Fruit fly (Drosophila melanogaster): ENCODE data around the gene PDCD-5.

PDCD-5 gene

dm6 chr3L:16270802-16271332 lies 39.0 kb upstream of the PDCD-5 start, which contains the start of the genes CG34248 and CG13067:
Gene CG34248, minus strand, starts transcription at chr3L:16270902.
Gene CG13067, plus strand, starts transcription at chr3L:16271282.
- TF ChIP-seq lz (GFP tag; optimal IDR thresholded peaks at IDR 0.05) (no peak), Ets96B (tag; optimal IDR thresholded peaks at IDR 0.05) (no peak), CG16779 (tag; optimal IDR thresholded peaks at IDR 0.05) (no peak), topi (GFP tag; optimal IDR thresholded peaks at IDR 0.05) (no peak), net (GFP tag; optimal IDR thresholded peaks at IDR 0.05) (no peak), Sox15 (GFP tag; optimal IDR thresholded peaks at IDR 0.05) (no peak), CG32006 (GFP tag; optimal IDR thresholded peaks at IDR 0.05) (no peak), Blimp-1 (GFP tag; optimal IDR thresholded peaks at IDR 0.05) (no peak), cyc (GFP tag; optimal IDR thresholded peaks at IDR 0.05) (no peak), acj6 (GFP tag; optimal IDR thresholded peaks at IDR 0.05) (no peak), CG11902 (GFP tag; optimal IDR thresholded peaks at IDR 0.05) (no peak)

DNA sequence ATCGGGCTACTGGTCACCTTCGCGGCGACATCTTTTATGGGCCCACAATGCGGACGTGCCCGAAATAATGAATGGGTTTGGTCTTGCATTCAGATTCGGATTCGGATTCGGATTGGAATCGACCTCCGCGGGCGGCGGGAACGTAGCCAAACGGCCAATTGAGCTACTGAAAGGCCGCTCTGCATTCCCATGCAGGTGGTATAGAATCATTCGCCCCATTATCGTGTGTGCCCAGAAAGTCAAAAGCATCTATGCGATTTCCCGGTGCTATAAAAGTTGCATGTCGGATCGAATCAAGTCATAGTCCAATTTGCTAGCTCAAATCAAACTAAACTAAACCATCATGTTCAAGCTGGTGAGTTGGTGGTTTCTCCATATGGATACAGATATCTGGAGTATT lies 37.3 kb upstream of the PDCD-5 start, which contains the start of gene CG13068:
CG13068 (plus strand) TSS at position 301 of the 400 bp plus-strand sequence.
- no peak for TF ChIP-seq CG6808 (GFP tag; optimal IDR thresholded peaks at IDR 0.05)
- no peak for TF ChIP-seq CG6163 (GFP tag; IDR thresholded peaks at IDR 0.05)
- TF ChIP-seq Hr38 (GFP tag; optimal IDR thresholded peaks at IDR 0.05), result no peak
- TF ChIP-seq esn (GFP tag; optimal IDR thresholded peaks at IDR 0.05), result no peak
- no peak for TF ChIP-seq CG1621 (tag; optimal IDR thresholded peaks at IDR 0.05)
- no peak for TF ChIP-seq pdm3 (GFP tag; optimal IDR thresholded peaks at IDR 0.05)
- TF ChIP-seq CG8632 (GFP tag; optimal IDR thresholded peaks at IDR 0.05), result no peak
- no peak for TF ChIP-seq Eip93F (GFP tag; optimal IDR thresholded peaks at IDR 0.05)
- TF ChIP-seq CG6792 (GFP tag; optimal IDR thresholded peaks at IDR 0.05), result no peak
- TF ChIP-seq CG10669 (GFP tag; optimal IDR thresholded peaks at IDR 0.05), result no peak
- no peak for TF ChIP-seq CG34406 (GFP tag; optimal IDR thresholded peaks at IDR 0.05)
- no peak for TF ChIP-seq fkh (GFP tag; optimal IDR thresholded peaks at IDR 0.05)
- TF ChIP-seq CG11902 (GFP tag; optimal IDR thresholded peaks at IDR 0.05), result no peak
- no peak for TF ChIP-seq dac (GFP tag; optimal IDR thresholded peaks at IDR 0.05)
- TF ChIP-seq CG7368 (GFP tag; optimal IDR thresholded peaks at IDR 0.05), result no peak
- TF ChIP-seq cyc (GFP tag; optimal IDR thresholded peaks at IDR 0.05), result no peak
- no peak for TF ChIP-seq net (GFP tag; optimal IDR thresholded peaks at IDR 0.05)
- TF ChIP-seq CG8119 (GFP tag; IDR thresholded peaks at IDR 0.05), result no peak

dm6 chr3L:16268106-16268733 lies 36.4 kb upstream of the PDCD-5 start, which contains the start of gene CG4950:
Gene CG4950, minus strand, starts transcription at chr3L:16268156.
- TF ChIP-seq esn (GFP tag; optimal IDR thresholded peaks at IDR 0.05) (no peak), CG6808 (GFP tag; optimal IDR thresholded peaks at IDR 0.05) (peak; percentile 41), Sox14 (GFP tag; optimal IDR thresholded peaks at IDR 0.05) (peak; percentile 44), pdm3 (GFP tag; optimal IDR thresholded peaks at IDR 0.05) (peak; percentile 47), CG16779 (tag; optimal IDR thresholded peaks at IDR 0.05) (peak; percentile 15), Hr4 (GFP tag; optimal IDR thresholded peaks at IDR 0.05) (peak; percentile 18), CG11902 (GFP tag; optimal IDR thresholded peaks at IDR 0.05) (no peak), CG7368 (GFP tag; optimal IDR thresholded peaks at IDR 0.05) (no peak), CG8632 (GFP tag; optimal IDR thresholded peaks at IDR 0.05) (peak; percentile 30), svp (GFP tag) (peak; percentile 74), CG1621 (tag; optimal IDR thresholded peaks at IDR 0.05) (no peak), Lpt (GFP tag; optimal IDR thresholded peaks at IDR 0.05) (no peak), CG10669 (GFP tag; optimal IDR thresholded peaks at IDR 0.05) (peak; percentile 56), eg (GFP tag; IDR thresholded peaks at IDR 0.05) (no peak), dsx (GFP tag; optimal IDR thresholded peaks at IDR 0.05; ENCODE audit: poor library complexity, severe bottlenecking) (peak; percentile 52), fd85E (GFP tag; optimal IDR thresholded peaks at IDR 0.05) (no peak), CG4318 (GFP tag; optimal IDR thresholded peaks at IDR 0.05) (no peak), Hr38 (GFP tag; optimal IDR thresholded peaks at IDR 0.05) (no peak), ss (GFP tag; optimal IDR thresholded peaks at IDR 0.05) (peak; percentile 18 to 61), acj6 (GFP tag; optimal IDR thresholded peaks at IDR 0.05) (peak; percentile 8), Eip78C (GFP tag) (peak; percentile 87), Sox102F (GFP tag; optimal IDR thresholded peaks at IDR 0.05) (no peak), lz (GFP tag; optimal IDR thresholded peaks at IDR 0.05) (peak; percentile 19), CG34406 (GFP tag; optimal IDR thresholded peaks at IDR 0.05) (peak; percentile 25), Hr39 (GFP tag; optimal IDR thresholded peaks at IDR 0.05) (peak; percentile 12), CG3919 (GFP tag; optimal IDR thresholded peaks at IDR 0.05) (peak; percentile 29), vri (GFP tag; optimal IDR thresholded peaks at IDR 0.05) (no peak), CG11294 (GFP tag; IDR thresholded peaks at IDR 0.05) (no peak), Met (GFP tag; optimal IDR thresholded peaks at IDR 0.05) (peak; percentile 33), CG6792 (GFP tag; optimal IDR thresholded peaks at IDR 0.05) (peak; percentile 26), CG6276 (GFP tag; optimal IDR thresholded peaks at IDR 0.05) (peak; percentile 25), dac (GFP tag; optimal IDR thresholded peaks at IDR 0.05) (no peak), OdsH (GFP tag; optimal IDR thresholded peaks at IDR 0.05) (peak; percentile 34)

Measured in whole organism, prepupa.